Worm (Caenorhabditis elegans): ENCODE data around the gene cni-1.

ce11 chrV:13161052-13161451, 19.1 kb upstream of the cni-1 start:
- no peak for TF ChIP-seq nhr-237 (tag; optimal IDR thresholded peaks at IDR 0.05)
- no peak for TF ChIP-seq sem-4 (tag; optimal IDR thresholded peaks at IDR 0.05)

Data from whole organism, L2 larva.